Worm (Caenorhabditis elegans) whole organism, early embryonic: Measurements from ENCODE around the gene col-164.

Source experiments
- B0310.2 ChIP-seq: sonication (generic microtip); optimal IDR thresholded peaks from 2 replicates; lab custom pipeline; 2016; ENCODE audit warnings: mild to moderate bottlenecking, missing genetic modification characterization, missing compliant biosample characterization
- ama-1 ChIP-seq: fragments of 150-350 bp; optimal IDR thresholded peaks from 2 replicates; lab custom pipeline; 2014

DNA sequence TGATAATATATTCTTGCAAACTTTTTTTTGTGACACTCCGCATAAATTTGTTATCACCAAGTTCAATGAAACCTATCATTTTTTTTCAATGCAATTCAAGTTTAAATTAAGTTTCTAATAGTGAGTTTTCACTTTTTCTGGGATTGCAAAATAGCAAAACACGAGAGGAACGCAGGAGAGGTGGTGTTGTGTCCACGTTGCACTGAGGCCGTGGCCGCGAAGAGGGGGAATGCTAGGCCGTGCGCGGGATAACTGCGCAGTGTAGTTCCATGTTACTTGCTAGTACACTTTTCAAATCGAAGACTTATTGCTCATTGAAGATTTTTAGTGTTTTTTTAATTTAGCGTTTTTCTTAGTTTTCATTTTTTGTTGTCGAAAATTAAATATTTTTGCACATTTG, 14.9 kb downstream of the col-164 start:
- TF ChIP-seq ama-1 (no peak), B0310.2 (no peak)
